Worm (Caenorhabditis elegans): ENCODE data around the gene Y45F10C.6.

The Y45F10C.6 gene

DNA sequence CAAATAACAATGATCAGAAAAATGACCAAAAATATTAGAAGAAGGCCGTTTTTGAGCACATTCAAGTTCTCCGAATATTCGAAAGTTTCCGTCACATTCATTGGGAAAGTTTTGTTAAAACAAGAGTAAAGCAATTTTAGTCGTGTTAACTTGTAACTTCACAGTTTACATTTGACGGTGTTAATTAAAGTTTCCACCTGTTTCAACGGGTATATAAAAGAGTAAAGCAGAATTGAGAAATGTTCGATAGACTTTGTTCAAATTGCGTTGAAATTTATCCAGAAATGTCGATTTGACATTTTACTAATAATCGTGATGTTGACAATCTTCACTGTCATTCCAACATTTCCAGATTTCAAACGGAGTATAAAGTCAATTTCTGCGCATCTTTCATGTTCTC is 6.3 kb upstream of the Y45F10C.6 start, which contains the start of gene srz-29:
Gene srz-29, minus strand, starts transcription at position 101 of the 400 bp plus-strand sequence.
- TF ChIP-seq unc-120 (tag; optimal IDR thresholded peaks at IDR 0.05; ENCODE audit: poor library complexity, severe bottlenecking) (no peak), flh-1 (GFP tag; optimal IDR thresholded peaks at IDR 0.05) (no peak), mls-2 (tag; optimal IDR thresholded peaks at IDR 0.05) (no peak), sem-2 (GFP tag; optimal IDR thresholded peaks at IDR 0.05) (no peak), ceh-83 (GFP tag; optimal IDR thresholded peaks at IDR 0.05) (no peak)

DNA sequence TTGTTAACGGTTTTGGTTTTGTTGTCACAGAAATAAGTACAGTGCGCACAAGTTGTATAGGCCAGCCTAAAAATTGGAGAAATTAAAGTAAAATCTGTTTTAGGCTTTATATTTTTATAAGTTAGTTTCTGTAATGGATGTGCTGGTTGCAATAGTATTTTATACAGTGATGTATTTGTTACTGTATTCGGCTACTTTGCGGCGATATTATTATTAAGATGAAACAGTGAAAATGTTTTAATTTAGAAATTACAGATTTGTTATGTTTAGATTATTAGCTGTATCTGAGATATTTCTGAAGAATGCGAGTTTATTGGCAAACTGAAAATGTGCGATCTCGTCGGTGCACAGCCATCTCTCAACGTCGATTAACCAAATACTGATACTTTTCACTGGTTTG is 4.6 kb upstream of the Y45F10C.6 start, which contains the start of gene ule-4:
Gene ule-4, minus strand, starts transcription at position 101 of the 400 bp plus-strand sequence.
- no peak for TF ChIP-seq drap-1 (GFP tag; optimal IDR thresholded peaks at IDR 0.05)
- no peak for TF ChIP-seq lin-13 (tag; optimal IDR thresholded peaks at IDR 0.05)
- no peak for TF ChIP-seq elt-1 (tag; optimal IDR thresholded peaks at IDR 0.05; ENCODE audit: borderline replicate concordance, insufficient read depth)
- no peak for TF ChIP-seq tbx-8 (GFP tag; optimal IDR thresholded peaks at IDR 0.05)
- TF ChIP-seq flh-1 (GFP tag; optimal IDR thresholded peaks at IDR 0.05) = no peak
- no peak for TF ChIP-seq blmp-1 (tag; optimal IDR thresholded peaks at IDR 0.05)
- TF ChIP-seq ztf-11 (tag; optimal IDR thresholded peaks at IDR 0.05) = no peak
- no peak for TF ChIP-seq nhr-2 (tag; optimal IDR thresholded peaks at IDR 0.05)
- no peak for TF ChIP-seq unc-120 (tag; optimal IDR thresholded peaks at IDR 0.05; ENCODE audit: poor library complexity, severe bottlenecking)
- no peak for TF ChIP-seq unc-39 (tag; optimal IDR thresholded peaks at IDR 0.05)
- TF ChIP-seq nhr-76 (tag; optimal IDR thresholded peaks at IDR 0.05) = no peak

DNA sequence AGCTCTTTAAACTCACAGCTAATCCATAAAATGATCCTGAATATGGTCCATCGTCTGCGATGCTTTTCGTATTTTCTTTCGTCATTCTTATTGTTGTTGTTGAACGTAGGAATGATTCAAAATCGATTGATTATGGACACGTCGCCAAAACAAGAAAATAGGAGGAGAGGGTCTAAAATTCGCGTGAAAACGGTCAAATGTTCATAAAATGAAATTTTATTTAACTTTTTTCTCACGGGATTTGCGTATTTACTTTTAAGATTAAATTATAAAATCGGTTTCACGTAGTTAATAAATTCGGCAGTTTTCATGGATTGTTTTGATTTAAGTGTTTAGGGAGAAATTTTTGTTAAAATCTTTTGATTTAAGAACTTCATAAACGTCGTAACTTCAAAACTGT is 3.0 kb upstream of the Y45F10C.6 start, which contains the start of gene C08F11.10:
Gene C08F11.10, minus strand, starts transcription at position 101 of the 400 bp plus-strand sequence.
- TF ChIP-seq sem-2 (GFP tag; optimal IDR thresholded peaks at IDR 0.05) (no peak), nhr-237 (tag; optimal IDR thresholded peaks at IDR 0.05) (no peak), ceh-39 (tag; optimal IDR thresholded peaks at IDR 0.05) (no peak), lsy-2 (tag; optimal IDR thresholded peaks at IDR 0.05) (no peak), mep-1 (tag; optimal IDR thresholded peaks at IDR 0.05) (no peak), hlh-1 (tag; optimal IDR thresholded peaks at IDR 0.05) (no peak), unc-62 (GFP tag; optimal IDR thresholded peaks at IDR 0.05) (no peak), ham-2 (GFP tag; optimal IDR thresholded peaks at IDR 0.05) (no peak), lin-32 (GFP tag; optimal IDR thresholded peaks at IDR 0.05) (no peak), bed-3 (GFP tag; optimal IDR thresholded peaks at IDR 0.05) (no peak), pha-4 (tag; optimal IDR thresholded peaks at IDR 0.05) (no peak), cnd-1 (tag; optimal IDR thresholded peaks at IDR 0.05) (no peak), sptf-1 (tag; optimal IDR thresholded peaks at IDR 0.05) (no peak), lin-13 (tag; optimal IDR thresholded peaks at IDR 0.05) (no peak), nhr-12 (tag; optimal IDR thresholded peaks at IDR 0.05) (no peak)

DNA sequence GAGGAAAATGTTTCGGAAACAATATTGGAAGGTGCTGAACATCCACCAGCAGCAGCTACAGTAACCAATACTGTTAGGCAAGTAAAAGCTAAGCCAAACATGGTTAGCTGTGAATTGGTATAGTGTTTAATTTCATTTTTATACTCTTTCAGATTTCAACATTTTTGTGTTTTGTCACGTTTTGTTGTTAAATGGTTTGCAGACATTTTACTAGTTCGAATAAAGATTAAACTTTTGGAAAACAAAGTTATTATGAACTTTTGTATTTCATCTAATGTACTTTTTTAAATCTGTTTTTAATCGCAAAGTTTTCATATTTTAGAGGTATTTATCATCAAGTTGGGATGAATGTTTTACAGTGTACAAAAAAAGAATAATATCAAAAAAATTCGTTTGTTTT is 1.9 kb upstream of the Y45F10C.6 start, which contains the start of gene C08F11.17:
Gene C08F11.17, minus strand, starts transcription at position 101 of the 400 bp plus-strand sequence.
- TF ChIP-seq blmp-1 (tag; optimal IDR thresholded peaks at IDR 0.05) (no peak), mab-5 (tag; optimal IDR thresholded peaks at IDR 0.05) (no peak), mep-1 (tag; optimal IDR thresholded peaks at IDR 0.05) (no peak), snpc-4 (tag; optimal IDR thresholded peaks at IDR 0.05) (no peak), pha-4 (tag; optimal IDR thresholded peaks at IDR 0.05) (no peak), ces-1 (GFP tag; optimal IDR thresholded peaks at IDR 0.05) (no peak), nhr-237 (tag; optimal IDR thresholded peaks at IDR 0.05) (no peak), flh-1 (GFP tag; optimal IDR thresholded peaks at IDR 0.05) (no peak), ceh-43 (GFP tag; optimal IDR thresholded peaks at IDR 0.05) (no peak), nhr-76 (tag; optimal IDR thresholded peaks at IDR 0.05) (no peak), lsy-2 (tag; optimal IDR thresholded peaks at IDR 0.05) (no peak), tbx-8 (GFP tag; optimal IDR thresholded peaks at IDR 0.05) (no peak), sptf-1 (tag; optimal IDR thresholded peaks at IDR 0.05) (no peak), bed-3 (GFP tag; optimal IDR thresholded peaks at IDR 0.05) (no peak), ztf-11 (tag; optimal IDR thresholded peaks at IDR 0.05) (no peak), hlh-1 (tag; optimal IDR thresholded peaks at IDR 0.05) (no peak), lin-32 (GFP tag; optimal IDR thresholded peaks at IDR 0.05) (no peak), elt-3 (tag; optimal IDR thresholded peaks at IDR 0.05) (no peak), nhr-28 (tag; optimal IDR thresholded peaks at IDR 0.05) (no peak), drap-1 (GFP tag; optimal IDR thresholded peaks at IDR 0.05) (no peak)

All from whole organism, mixed stage, embryonic.